Fruit fly (Drosophila melanogaster) whole organism, embryonic: ENCODE measurements around the gene CG8173.

Experiments used
- Abd-B ChIP-seq: fragments of 200-800 bp; sonication (Bioruptor generic); optimal IDR thresholded peaks from 2 replicates; lab custom pipeline; 2018; ENCODE audit warnings: missing biosample characterization, mild to moderate bottlenecking, missing genetic modification characterization, moderate library complexity
- Atf6 ChIP-seq: fragments of 200-800 bp; sonication (Bioruptor generic); IDR thresholded peaks from 2 replicates; pipeline ENCODE4 v1.3.6; 2022; ENCODE audit warnings: missing biosample characterization, missing genetic modification characterization
- CG11695 ChIP-seq: fragments of 200-800 bp; sonication (Bioruptor generic); IDR thresholded peaks from 3 replicates; pipeline ENCODE4 v1.3.6; 2022; ENCODE audit warnings: missing biosample characterization, missing genetic modification characterization
- CG12071 ChIP-seq: fragments of 200-800 bp; sonication (Bioruptor generic); optimal IDR thresholded peaks from 3 replicates; lab custom pipeline; 2018; ENCODE audit warnings: missing biosample characterization, mild to moderate bottlenecking, missing genetic modification characterization
- CG1233 ChIP-seq: fragments of 200-800 bp; sonication (Bioruptor generic); optimal IDR thresholded peaks from 4 replicates; lab custom pipeline; 2018; ENCODE audit warnings: missing biosample characterization, mild to moderate bottlenecking, missing genetic modification characterization
- CG12744 ChIP-seq: fragments of 200-800 bp; sonication (Bioruptor generic); optimal IDR thresholded peaks from 2 replicates; lab custom pipeline; 2016; ENCODE audit warnings: missing biosample characterization, missing genetic modification characterization
- CG15696 ChIP-seq: fragments of 200-800 bp; sonication (Bioruptor generic); optimal IDR thresholded peaks from 2 replicates; lab custom pipeline; 2019; ENCODE audit warnings: missing biosample characterization, mild to moderate bottlenecking, missing genetic modification characterization, moderate library complexity
- CG17612 ChIP-seq: fragments of 200-800 bp; sonication (Bioruptor generic); IDR thresholded peaks from 2 replicates; pipeline ENCODE4 v1.3.6; 2022; ENCODE audit warnings: missing biosample characterization, missing genetic modification characterization
- CG31441 ChIP-seq: fragments of 200-800 bp; sonication (Bioruptor generic); IDR thresholded peaks from 2 replicates; pipeline ENCODE4 v1.3.6; 2022; ENCODE audit warnings: missing biosample characterization, missing genetic modification characterization
- CG3281 ChIP-seq: fragments of 200-800 bp; sonication (Bioruptor generic); optimal IDR thresholded peaks from 3 replicates; lab custom pipeline; 2017; ENCODE audit warnings: missing biosample characterization, mild to moderate bottlenecking, missing genetic modification characterization
- CG3726 ChIP-seq: fragments of 200-800 bp; sonication (Bioruptor generic); IDR thresholded peaks from 3 replicates; pipeline ENCODE4, ENCODE4 v1.3.6; 2022; ENCODE audit warnings: missing biosample characterization, missing genetic modification characterization
- CG4424 ChIP-seq: fragments of 200-800 bp; sonication (Bioruptor generic); optimal IDR thresholded peaks from 3 replicates; lab custom pipeline; 2016; ENCODE audit warnings: missing biosample characterization, missing genetic modification characterization
- CG4820 ChIP-seq: fragments of 200-800 bp; sonication (Bioruptor generic); optimal IDR thresholded peaks from 3 replicates; lab custom pipeline; 2016; ENCODE audit warnings: missing biosample characterization, missing genetic modification characterization
- CG7372 ChIP-seq: fragments of 200-800 bp; sonication (Bioruptor generic); IDR thresholded peaks from 2 replicates; pipeline ENCODE4 v1.3.6; 2022; ENCODE audit warnings: missing biosample characterization, missing genetic modification characterization
- CG7786 ChIP-seq: fragments of 200-800 bp; sonication (Bioruptor generic); optimal IDR thresholded peaks from 2 replicates; lab custom pipeline; 2016; ENCODE audit warnings: missing biosample characterization, missing genetic modification characterization
- CG8089 ChIP-seq: fragments of 200-800 bp; sonication (Bioruptor generic); optimal IDR thresholded peaks from 3 replicates; lab custom pipeline; 2016; ENCODE audit warnings: missing biosample characterization, missing genetic modification characterization
- CG8944 ChIP-seq: fragments of 200-800 bp; sonication (Bioruptor generic); optimal IDR thresholded peaks from 3 replicates; lab custom pipeline; 2016; ENCODE audit warnings: missing biosample characterization, missing genetic modification characterization
- HLH3B ChIP-seq: fragments of 200-800 bp; sonication (Bioruptor generic); IDR thresholded peaks from 2 replicates; pipeline ENCODE4 v1.3.6; 2022; ENCODE audit warnings: missing biosample characterization, missing genetic modification characterization
- Meics ChIP-seq: fragments of 200-800 bp; sonication (Bioruptor generic); optimal IDR thresholded peaks from 2 replicates; lab custom pipeline; 2017; ENCODE audit warnings: missing biosample characterization, mild to moderate bottlenecking, missing genetic modification characterization
- Mes4 ChIP-seq: fragments of 200-800 bp; sonication (Bioruptor generic); optimal IDR thresholded peaks from 2 replicates; lab custom pipeline; 2016; ENCODE audit warnings: missing biosample characterization, missing genetic modification characterization
- NfI ChIP-seq: fragments of 200-800 bp; sonication (Bioruptor generic); optimal IDR thresholded peaks from 3 replicates; lab custom pipeline; 2018; ENCODE audit warnings: missing biosample characterization, mild to moderate bottlenecking, missing genetic modification characterization, moderate library complexity
- Oaz ChIP-seq: fragments of 200-800 bp; sonication (Bioruptor generic); IDR thresholded peaks from 2 replicates; pipeline ENCODE4 v1.3.6; 2022; ENCODE audit warnings: missing biosample characterization, missing genetic modification characterization
- Poxn ChIP-seq: fragments of 200-800 bp; sonication (Bioruptor generic); IDR thresholded peaks from 2 replicates; pipeline ENCODE4 v1.3.6; 2022; ENCODE audit warnings: missing biosample characterization, missing genetic modification characterization
- Ptx1 ChIP-seq: fragments of 200-800 bp; sonication (Bioruptor generic); IDR thresholded peaks from 2 replicates; pipeline ENCODE4 v1.3.6; 2022; ENCODE audit warnings: missing biosample characterization, missing genetic modification characterization
- Six4 ChIP-seq: fragments of 200-800 bp; sonication (Bioruptor generic); optimal IDR thresholded peaks from 2 replicates; lab custom pipeline; 2016; ENCODE audit warnings: missing biosample characterization, missing genetic modification characterization
- Sox102F ChIP-seq: fragments of 200-800 bp; sonication (Bioruptor generic); optimal IDR thresholded peaks from 2 replicates; lab custom pipeline; 2018; ENCODE audit warnings: missing biosample characterization, mild to moderate bottlenecking, missing genetic modification characterization, moderate library complexity
- ara ChIP-seq: fragments of 200-800 bp; sonication (Bioruptor generic); IDR thresholded peaks from 2 replicates; pipeline ENCODE4 v1.3.6; 2022; ENCODE audit warnings: missing biosample characterization, missing genetic modification characterization
- az2 ChIP-seq: fragments of 200-800 bp; sonication (Bioruptor generic); optimal IDR thresholded peaks from 3 replicates; lab custom pipeline; 2016; ENCODE audit warnings: missing biosample characterization, missing genetic modification characterization
- bab2 ChIP-seq: fragments of 200-800 bp; sonication (Bioruptor generic); optimal IDR thresholded peaks from 2 replicates; lab custom pipeline; 2016; ENCODE audit warnings: missing biosample characterization, missing genetic modification characterization
- chif ChIP-seq, 2 experiments: fragments of 200-800 bp; sonication (Bioruptor generic); optimal IDR thresholded peaks; 3 replicates each; lab custom pipeline; 2016; ENCODE audit warnings: missing biosample characterization in 2 of 2, missing genetic modification characterization in 2 of 2
- chn ChIP-seq: fragments of 200-800 bp; sonication (Bioruptor generic); optimal IDR thresholded peaks from 2 replicates; lab custom pipeline; 2016; ENCODE audit warnings: missing biosample characterization, missing genetic modification characterization
- crc ChIP-seq: fragments of 200-800 bp; sonication (Bioruptor generic); optimal IDR thresholded peaks from 2 replicates; lab custom pipeline; 2016; ENCODE audit warnings: missing biosample characterization, missing genetic modification characterization
- dpn ChIP-seq, 2 experiments: fragments of 200-800 bp; sonication (Bioruptor generic); optimal IDR thresholded peaks; 3 replicates each; lab custom pipeline; 2016; ENCODE audit warnings: missing biosample characterization in 2 of 2, missing genetic modification characterization in 2 of 2
- ems ChIP-seq: fragments of 200-800 bp; sonication (Bioruptor generic); optimal IDR thresholded peaks from 3 replicates; lab custom pipeline; 2016; ENCODE audit warnings: missing biosample characterization, missing genetic modification characterization
- en ChIP-seq: fragments of 200-800 bp; sonication (Bioruptor generic); optimal IDR thresholded peaks from 2 replicates; lab custom pipeline; 2016; ENCODE audit warnings: missing biosample characterization, missing genetic modification characterization
- fd3F ChIP-seq: fragments of 200-800 bp; sonication (Bioruptor generic); optimal IDR thresholded peaks from 2 replicates; lab custom pipeline; 2018; ENCODE audit warnings: missing biosample characterization, mild to moderate bottlenecking, missing genetic modification characterization, moderate library complexity
- fd96Cb ChIP-seq: fragments of 200-800 bp; sonication (Bioruptor generic); optimal IDR thresholded peaks from 2 replicates; lab custom pipeline; 2018; ENCODE audit warnings: missing biosample characterization, mild to moderate bottlenecking, missing genetic modification characterization, moderate library complexity
- gce ChIP-seq: fragments of 200-800 bp; sonication (Bioruptor generic); IDR thresholded peaks from 3 replicates; pipeline ENCODE4 v1.3.6; 2022; ENCODE audit warnings: missing biosample characterization, missing genetic modification characterization
- hth ChIP-seq: fragments of >200 bp; optimal IDR thresholded peaks from 2 replicates; lab custom pipeline; 2017; ENCODE audit warnings: inconsistent platforms
- pan ChIP-seq, 4 experiments: fragments of >200 bp in 3 of 4; fragments of 200-800 bp in 1 of 4; sonication (Bioruptor generic) in 1 of 4; optimal IDR thresholded peaks in 3 of 4; IDR thresholded peaks in 1 of 4; 2 replicates each; pipeline versions ENCODE4 v1.3.6 to Lab custom; 2017 to 2022; ENCODE audit warnings: missing biosample characterization in 2 of 4, missing genetic modification characterization in 2 of 4, mixed read lengths in 1 of 4
- phol ChIP-seq: fragments of 200-800 bp; sonication (Bioruptor generic); optimal IDR thresholded peaks from 3 replicates; lab custom pipeline; 2018; ENCODE audit warnings: missing biosample characterization, mild to moderate bottlenecking, missing genetic modification characterization, moderate library complexity
- run ChIP-seq: fragments of 200-800 bp; sonication (Bioruptor generic); optimal IDR thresholded peaks from 3 replicates; lab custom pipeline; 2018; ENCODE audit warnings: missing biosample characterization, mild to moderate bottlenecking, missing genetic modification characterization
- shn ChIP-seq: fragments of 200-800 bp; sonication (Bioruptor generic); optimal IDR thresholded peaks from 3 replicates; lab custom pipeline; 2016; ENCODE audit warnings: missing biosample characterization, missing genetic modification characterization
- slp2 ChIP-seq: fragments of 200-800 bp; sonication (Bioruptor generic); optimal IDR thresholded peaks from 2 replicates; lab custom pipeline; 2016; ENCODE audit warnings: missing biosample characterization, missing genetic modification characterization
- sr ChIP-seq: fragments of 200-800 bp; sonication (Bioruptor generic); IDR thresholded peaks from 3 replicates; pipeline ENCODE4 v1.3.6; 2022; ENCODE audit warnings: missing biosample characterization, missing genetic modification characterization
- twi ChIP-seq: fragments of 200-800 bp; optimal IDR thresholded peaks from 2 replicates; lab custom pipeline; 2019; ENCODE audit warnings: missing biosample characterization, mild to moderate bottlenecking, missing genetic modification characterization, moderate library complexity
- vvl ChIP-seq: fragments of 200-800 bp; sonication (Bioruptor generic); IDR thresholded peaks from 2 replicates; pipeline ENCODE4 v1.3.6; 2022; ENCODE audit warnings: missing biosample characterization, missing genetic modification characterization
- zen2 ChIP-seq: fragments of 200-800 bp; sonication (Bioruptor generic); IDR thresholded peaks from 3 replicates; pipeline ENCODE4 v1.3.6; 2022; ENCODE audit warnings: missing biosample characterization, missing genetic modification characterization; ENCODE audit not compliant: partially characterized antibody
- zfh1 ChIP-seq: fragments of 200-800 bp; sonication (Bioruptor generic); IDR thresholded peaks from 3 replicates; pipeline ENCODE4 v1.3.6; 2022; ENCODE audit warnings: missing biosample characterization, missing genetic modification characterization

The CG8173 gene

dm6 chrX:17742592-17743364 is 33.3 kb upstream of the CG8173 start (continued):
- no peak for TF ChIP-seq pan (optimal IDR thresholded peaks at IDR 0.05; lab: Kevin White, UChicago)
- TF ChIP-seq pan (GFP tag; optimal IDR thresholded peaks at IDR 0.05 in 1 of 2, IDR thresholded peaks at IDR 0.05 in 1 of 2), result no peak
- TF ChIP-seq ems, result peak; percentile 26
- TF ChIP-seq fd3F (GFP tag; lab: Kevin White, UChicago), result peak; percentile 28
- TF ChIP-seq CG7372 (GFP tag; lab: Robert Waterston, UW), result no peak
- TF ChIP-seq Abd-B (GFP tag; lab: Kevin White, UChicago), result peak; percentile 4
- 0 out of 3 replicates have a peak, but pooled peaks have one; percentile 45 for TF ChIP-seq zfh1
- TF ChIP-seq Mes4 (GFP tag; lab: Kevin White, UChicago), result peak; percentile 15
- TF ChIP-seq CG15696 (tag; lab: Kevin White, UChicago), result peak; percentile 23
- TF ChIP-seq shn (GFP tag; lab: Kevin White, UChicago), result peak; percentile 10
- peak; percentile 5 for TF ChIP-seq chn (GFP tag; lab: Kevin White, UChicago)
- no peak for TF ChIP-seq CG17612 (GFP tag; lab: Robert Waterston, UW)
- TF ChIP-seq bab2 (GFP tag; lab: Kevin White, UChicago), result peak; percentile 43
- TF ChIP-seq Six4 (GFP tag; lab: Kevin White, UChicago), result peak; percentile 33
- TF ChIP-seq Sox102F (GFP tag; lab: Kevin White, UChicago), result peak; percentile 52
- no peak for TF ChIP-seq hth (lab: Kevin White, UChicago)
- no peak for TF ChIP-seq CG3726 (GFP tag; lab: Robert Waterston, UW)
- 0 out of 2 replicates have a peak, but pooled peaks have one; percentile 5 for TF ChIP-seq vvl (GFP tag; lab: Robert Waterston, UW)
- 0 out of 3 replicates have a peak, but pooled peaks have one; percentile 11 for TF ChIP-seq zen2 (GFP tag; lab: Robert Waterston, UW)
- TF ChIP-seq chif (GFP tag; optimal IDR thresholded peaks at IDR 0.05; lab: Kevin White, UChicago), result peak in 1 of 2 experiments; percentile 41
- TF ChIP-seq CG7786 (GFP tag; lab: Kevin White, UChicago), result peak; percentile 31
- peak; percentile 43 for TF ChIP-seq CG4424 (GFP tag; lab: Kevin White, UChicago)
- TF ChIP-seq twi (tag; lab: Kevin White, UChicago), result peak; percentile 72
- TF ChIP-seq CG11695 (GFP tag; lab: Robert Waterston, UW), result peak; percentile 39; the same call in 1 of the 3 replicates
- TF ChIP-seq Poxn (GFP tag; lab: Robert Waterston, UW), result no peak
- TF ChIP-seq Ptx1 (GFP tag; lab: Robert Waterston, UW), result no peak; the same call in 1 of the 2 replicates
- 0 out of 2 replicates have a peak, but pooled peaks have one; percentile 31 for TF ChIP-seq HLH3B (GFP tag; lab: Robert Waterston, UW)
- TF ChIP-seq en (GFP tag; lab: Kevin White, UChicago), result peak; percentile 18
- TF ChIP-seq phol (tag; lab: Kevin White, UChicago), result peak; percentile 72
- TF ChIP-seq ara (GFP tag; lab: Robert Waterston, UW), result no peak
- TF ChIP-seq Oaz (GFP tag; lab: Robert Waterston, UW), result 0 out of 2 replicates have a peak, but pooled peaks have one; percentile 6
- TF ChIP-seq az2, result peak; percentile 43
- peak; percentile 22 for TF ChIP-seq CG8089 (GFP tag; lab: Kevin White, UChicago)
- peak; percentile 1 for TF ChIP-seq CG8944 (GFP tag; lab: Kevin White, UChicago)
- peak; percentile 57; the same call in 1 of the 2 replicates for TF ChIP-seq CG31441 (GFP tag; lab: Robert Waterston, UW)
- TF ChIP-seq CG1233 (GFP tag; lab: Kevin White, UChicago), result peak; percentile 31
- peak; percentile 45 for TF ChIP-seq NfI (GFP tag; lab: Kevin White, UChicago)
- TF ChIP-seq CG3281 (GFP tag; lab: Kevin White, UChicago), result peak; percentile 63
- TF ChIP-seq dpn (GFP tag; optimal IDR thresholded peaks at IDR 0.05; lab: Kevin White, UChicago), result peak; percentile 30
- peak; percentile 9 for TF ChIP-seq Meics
- TF ChIP-seq CG12071 (GFP tag; lab: Kevin White, UChicago), result peak; percentile 18
- peak; percentile 21; the same call in 1 of the 2 replicates for TF ChIP-seq Atf6 (GFP tag; lab: Robert Waterston, UW)
- peak; percentile 16 for TF ChIP-seq crc (GFP tag; lab: Kevin White, UChicago)
- no peak for TF ChIP-seq sr (GFP tag; lab: Robert Waterston, UW)
- peak; percentile 35 for TF ChIP-seq CG4820 (GFP tag; lab: Kevin White, UChicago)
- TF ChIP-seq CG12744 (GFP tag; lab: Kevin White, UChicago), result peak; percentile 33
- peak; percentile 28 for TF ChIP-seq slp2 (GFP tag; lab: Kevin White, UChicago)
- TF ChIP-seq run (tag; lab: Kevin White, UChicago), result peak; percentile 22
- peak; percentile 67 for TF ChIP-seq fd96Cb (tag; lab: Kevin White, UChicago)
- TF ChIP-seq gce (GFP tag; lab: Robert Waterston, UW), result 0 out of 3 replicates have a peak, but pooled peaks have one; percentile 30
